Worm (Caenorhabditis elegans): ENCODE results near the gene dlc-1.

DNA sequence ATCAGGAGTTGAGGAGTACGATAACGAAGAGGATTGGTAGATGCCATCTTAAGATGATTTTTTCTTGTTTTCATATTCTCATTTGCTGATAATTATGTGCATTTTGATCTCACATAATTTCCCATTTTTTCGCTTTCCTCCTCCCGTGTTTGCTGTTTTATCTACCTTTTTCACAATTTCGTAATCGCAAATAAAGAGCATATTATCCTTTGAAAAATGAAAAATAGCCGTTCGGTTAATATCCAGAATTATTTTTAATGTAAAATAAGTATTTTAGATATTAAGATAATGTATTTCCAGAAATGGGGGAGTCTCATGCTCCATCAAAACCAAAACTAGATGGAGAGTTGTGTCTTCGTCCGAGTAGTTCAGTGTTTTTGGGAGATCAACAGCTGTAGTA lies 30.6 kb downstream of the dlc-1 start, which contains the start of gene vps-16:
- no peak for TF ChIP-seq sox-4 (tag; optimal IDR thresholded peaks at IDR 0.05)
- no peak for TF ChIP-seq odd-2 (tag; optimal IDR thresholded peaks at IDR 0.05)
- TF ChIP-seq hlh-6 (tag; optimal IDR thresholded peaks at IDR 0.05) = no peak
- TF ChIP-seq tbx-7 (tag; optimal IDR thresholded peaks at IDR 0.05) = no peak
- no peak for TF ChIP-seq fax-1 (tag; optimal IDR thresholded peaks at IDR 0.05)
- no peak for TF ChIP-seq nhr-11 (tag; optimal IDR thresholded peaks at IDR 0.05)
- no peak for TF ChIP-seq hlh-15 (tag; optimal IDR thresholded peaks at IDR 0.05)
- no peak for TF ChIP-seq pqm-1 (tag; optimal IDR thresholded peaks at IDR 0.05)
- no peak for TF ChIP-seq K02D7.2 (tag; optimal IDR thresholded peaks at IDR 0.05)
- TF ChIP-seq unc-86 (tag; optimal IDR thresholded peaks at IDR 0.05) = no peak
- no peak for TF ChIP-seq ceh-6 (GFP tag; optimal IDR thresholded peaks at IDR 0.05)
- TF ChIP-seq rnt-1 (tag; optimal IDR thresholded peaks at IDR 0.05) = no peak
- no peak for TF ChIP-seq che-1 (tag; optimal IDR thresholded peaks at IDR 0.05)

Measured in whole organism, late embryonic.